Worm (Caenorhabditis elegans): ENCODE data around the gene ZK1240.8.

The ZK1240.8 gene

DNA sequence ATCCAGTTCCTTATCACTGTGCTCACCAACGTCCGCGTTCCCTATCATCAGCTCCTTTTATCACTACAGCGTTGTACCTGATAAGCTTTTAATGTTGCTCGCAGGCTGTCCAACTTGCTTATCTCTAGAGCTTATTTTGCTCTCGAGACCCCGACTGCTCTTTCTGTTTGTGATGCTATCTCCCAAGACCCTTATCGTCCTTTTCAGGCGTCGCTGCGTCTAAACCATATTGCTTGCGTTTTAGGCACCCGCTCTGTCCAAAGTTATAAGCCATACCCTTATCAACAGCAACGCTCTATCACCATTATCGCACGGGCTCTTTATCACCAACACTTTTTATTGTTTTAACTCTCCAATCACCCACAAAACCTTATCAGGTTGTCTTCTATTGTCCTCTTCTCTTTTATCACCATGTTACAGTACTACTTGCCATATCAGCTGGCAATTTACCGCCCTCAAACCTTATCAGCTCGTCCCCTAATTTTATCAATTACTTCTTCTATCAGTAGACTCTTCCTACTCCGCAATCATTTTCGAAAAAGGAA lies 49.7 kb upstream of the ZK1240.8 start (continued):
- TF ChIP-seq C06A6.2 (GFP tag; conservative IDR thresholded peaks at IDR 0.05) (peak; percentile 61), unc-62 (GFP tag; optimal IDR thresholded peaks at IDR 0.05) (peak; percentile 78), lir-1 (GFP tag; conservative IDR thresholded peaks at IDR 0.05) (0 out of 2 replicates have a peak, but pooled peaks have one; percentile 45)

DNA sequence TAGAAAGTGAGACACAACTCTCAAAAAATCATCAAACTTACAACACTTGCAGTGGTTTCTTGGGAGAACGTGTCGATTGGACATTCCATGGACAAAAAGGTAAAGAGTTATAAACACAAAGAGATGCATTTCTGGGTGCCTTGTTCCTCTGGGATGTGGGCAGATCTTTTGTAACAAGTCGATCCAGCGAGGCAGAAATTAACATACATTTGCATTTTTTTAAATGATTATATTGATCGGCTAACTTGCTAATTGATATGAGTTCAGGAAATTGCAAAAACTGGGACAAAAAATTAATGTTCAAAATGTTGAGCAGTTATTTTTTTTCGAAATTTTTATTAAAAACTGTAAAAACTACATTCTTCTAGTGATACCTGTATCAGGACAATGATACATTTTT lies 48.9 kb upstream of the ZK1240.8 start, which contains the start of gene F16G10.6:
TSS of gene F16G10.6 (minus strand) at position 101 of the 400 bp plus-strand sequence.
- TF ChIP-seq ceh-40 (GFP tag; IDR thresholded peaks at IDR 0.05) (no peak), lin-26 (GFP tag; IDR thresholded peaks at IDR 0.05) (no peak), madf-10 (tag; optimal IDR thresholded peaks at IDR 0.05) (no peak), unc-62 (GFP tag; optimal IDR thresholded peaks at IDR 0.05) (no peak), zfh-2 (GFP tag; conservative IDR thresholded peaks at IDR 0.05) (no peak), tbx-9 (tag; optimal IDR thresholded peaks at IDR 0.05; ENCODE audit: borderline replicate concordance) (no peak), attf-5 (GFP tag; optimal IDR thresholded peaks at IDR 0.05) (no peak), egl-18 (GFP tag; IDR thresholded peaks at IDR 0.05) (no peak), Y79H2A.3 (GFP tag; conservative IDR thresholded peaks at IDR 0.05) (no peak), F23B12.7 (tag; optimal IDR thresholded peaks at IDR 0.05; ENCODE audit: insufficient read depth) (no peak), Y95B8A.8 (GFP tag; IDR thresholded peaks at IDR 0.05) (no peak), B0019.2 (GFP tag; conservative IDR thresholded peaks at IDR 0.05) (no peak), lag-1 (GFP tag; IDR thresholded peaks at IDR 0.05) (no peak), mel-28 (tag; optimal IDR thresholded peaks at IDR 0.05; ENCODE audit: borderline replicate concordance) (no peak), atf-7 (tag; optimal IDR thresholded peaks at IDR 0.05) (no peak), ztf-3 (GFP tag; optimal IDR thresholded peaks at IDR 0.05) (no peak), B0035.1 (tag; optimal IDR thresholded peaks at IDR 0.05) (no peak)

DNA sequence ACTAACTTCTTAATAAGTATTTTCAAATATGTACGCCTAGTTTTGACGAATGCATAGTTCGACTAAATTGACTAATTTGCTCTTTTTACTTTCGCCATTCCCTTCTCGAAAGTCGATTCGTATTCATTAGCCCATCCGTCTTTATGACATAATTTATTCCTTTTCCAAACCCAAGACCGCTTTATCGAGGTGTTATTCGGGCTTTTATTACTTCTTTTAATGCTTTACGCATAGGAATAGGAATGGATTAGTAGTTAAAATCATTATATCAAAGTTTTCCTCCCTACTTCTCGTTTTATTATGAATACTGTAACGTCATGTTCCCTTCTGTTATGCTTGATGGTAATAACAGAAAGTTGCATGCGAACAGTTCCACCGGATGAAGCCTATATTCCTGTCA lies 46.1 kb upstream of the ZK1240.8 start, which contains the start of gene F16G10.2:
TSS of gene F16G10.2 (plus strand) at position 301 of the 400 bp plus-strand sequence.
- TF ChIP-seq F10E7.11 (tag; optimal IDR thresholded peaks at IDR 0.05) = no peak
- no peak for TF ChIP-seq ceh-91 (GFP tag; IDR thresholded peaks at IDR 0.05)
- TF ChIP-seq snpc-3.4 (tag; optimal IDR thresholded peaks at IDR 0.05) = no peak
- TF ChIP-seq atf-7 (tag; optimal IDR thresholded peaks at IDR 0.05) = no peak

DNA sequence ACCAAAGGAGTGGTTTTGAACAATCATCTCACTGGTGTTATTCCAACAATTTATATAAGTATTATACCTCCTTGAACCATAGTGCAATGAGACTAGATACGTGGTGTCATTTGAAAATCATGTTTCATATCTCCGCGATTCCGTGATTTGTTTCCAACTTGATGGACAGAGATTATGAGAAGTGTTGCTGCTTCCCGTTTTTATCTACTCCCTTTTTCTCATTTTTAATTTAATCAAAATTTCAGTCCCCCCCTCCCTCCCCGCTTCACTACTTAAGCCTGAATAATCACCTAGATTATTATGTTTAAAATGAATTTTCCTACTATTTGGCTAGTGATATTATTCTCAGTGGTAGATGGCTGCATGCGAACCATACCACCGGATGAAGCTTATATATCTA lies 43.2 kb upstream of the ZK1240.8 start, which contains the start of gene F16G10.3:
TSS of gene F16G10.3 (plus strand) at position 301 of the 400 bp plus-strand sequence.
- TF ChIP-seq nhr-27 (tag; optimal IDR thresholded peaks at IDR 0.05) (no peak), ztf-18 (tag; optimal IDR thresholded peaks at IDR 0.05) (no peak), hlh-12 (tag; optimal IDR thresholded peaks at IDR 0.05) (no peak), F57A8.1 (GFP tag; optimal IDR thresholded peaks at IDR 0.05) (no peak)

DNA sequence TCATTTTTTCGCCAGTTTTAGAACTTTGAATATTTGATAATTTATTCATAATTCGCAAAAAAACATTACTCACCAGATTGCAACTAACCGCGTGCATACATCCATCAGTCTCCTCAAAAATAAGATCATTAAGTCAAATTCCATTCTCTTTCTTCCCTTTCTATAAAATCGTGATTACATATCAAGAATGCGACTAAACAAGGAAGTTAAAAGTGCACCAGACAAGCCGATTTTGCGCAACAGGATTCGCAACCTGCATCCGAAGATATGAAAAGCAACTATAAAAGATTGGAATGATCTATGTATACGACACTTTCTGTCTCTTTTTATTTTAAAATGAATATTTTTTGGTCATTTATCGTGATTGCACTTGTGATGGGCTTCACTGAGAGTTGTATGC lies 40.1 kb upstream of the ZK1240.8 start, which contains the start of gene hpo-25:
TSS of gene hpo-25 (plus strand) at position 301 of the 400 bp plus-strand sequence.
- no peak for TF ChIP-seq F22D6.2 (tag; optimal IDR thresholded peaks at IDR 0.05)

DNA sequence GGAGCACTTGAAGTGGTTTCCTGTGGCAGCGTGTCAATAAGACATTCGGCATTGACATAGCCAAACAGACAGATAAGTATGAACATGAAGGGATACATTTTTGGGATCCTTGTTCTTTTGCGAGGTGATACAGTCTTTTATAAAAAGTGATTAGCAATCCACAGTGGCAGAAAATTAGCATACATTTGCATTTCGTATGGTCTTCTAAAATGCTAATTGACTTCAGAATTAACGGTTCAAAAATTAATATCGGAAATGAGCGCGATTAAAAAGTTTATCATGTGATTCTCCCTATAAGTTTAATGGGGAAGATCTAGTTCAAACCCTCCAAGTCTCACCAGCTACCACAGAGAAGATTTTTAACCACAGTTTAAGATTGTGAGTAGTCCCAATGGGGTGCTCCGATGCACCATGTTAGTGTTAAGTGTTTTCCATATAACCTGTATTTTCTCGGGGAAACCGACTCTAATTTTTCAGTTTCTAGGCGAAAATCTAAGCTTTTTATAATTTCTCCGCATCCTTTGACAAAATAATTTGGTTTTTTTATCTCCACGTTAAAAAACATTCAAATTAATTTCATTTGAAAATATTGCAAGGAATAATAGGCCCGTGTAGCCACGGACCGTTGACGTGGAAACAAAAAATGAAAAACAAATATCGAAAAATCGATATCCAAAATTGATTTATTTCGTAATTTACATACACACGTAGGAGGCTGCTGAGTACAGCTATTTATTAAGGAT lies 37.9 kb upstream of the ZK1240.8 start, which contains the start of the genes F43C11.12 and F16G10.5:
TSS of gene F43C11.12 (minus strand) at position 101 of the 743 bp plus-strand sequence.
TSS of gene F16G10.5 (plus strand) at position 693 of the 743 bp plus-strand sequence.
- TF ChIP-seq nfya-1 (tag; optimal IDR thresholded peaks at IDR 0.05; ENCODE audit: borderline replicate concordance, insufficient read depth) (no peak), egl-18 (GFP tag; IDR thresholded peaks at IDR 0.05) (no peak), nhr-90 (tag; optimal IDR thresholded peaks at IDR 0.05) (no peak), sea-2 (GFP tag; IDR thresholded peaks at IDR 0.05) (no peak), hlh-12 (tag; optimal IDR thresholded peaks at IDR 0.05) (no peak), ceh-79 (tag; optimal IDR thresholded peaks at IDR 0.05) (no peak), F23B12.7 (tag; optimal IDR thresholded peaks at IDR 0.05; ENCODE audit: insufficient read depth) (no peak), F39B2.1 (GFP tag; IDR thresholded peaks at IDR 0.05) (no peak), hmg-20 (GFP tag; IDR thresholded peaks at IDR 0.05) (no peak), dpl-1 (GFP tag; optimal IDR thresholded peaks at IDR 0.05) (no peak), hmg-1.2 (GFP tag; IDR thresholded peaks at IDR 0.05) (no peak), Y79H2A.3 (GFP tag; conservative IDR thresholded peaks at IDR 0.05) (no peak), F10E7.11 (tag; optimal IDR thresholded peaks at IDR 0.05) (no peak), somi-1 (GFP tag; optimal IDR thresholded peaks at IDR 0.05) (no peak)

All from whole organism, young adult.